Fruit fly (Drosophila melanogaster) whole organism, adult: Measurements from ENCODE around the gene RhoGAP71E.

Source experiments
- CG11617 ChIP-seq: fragments of 200-800 bp; sonication (Bioruptor generic); optimal IDR thresholded peaks from 2 replicates; lab custom pipeline; 2017; ENCODE audit warnings: mild to moderate bottlenecking, missing biosample characterization, missing genetic modification reagents, missing genetic modification characterization
- CG12768 ChIP-seq: fragments of 200-800 bp; sonication (Bioruptor generic); optimal IDR thresholded peaks from 2 replicates; lab custom pipeline; 2017; ENCODE audit warnings: missing biosample characterization, missing genetic modification characterization, mild to moderate bottlenecking, moderate library complexity, missing genetic modification reagents
- CG14711 ChIP-seq: fragments of 200-800 bp; sonication (Bioruptor generic); optimal IDR thresholded peaks from 2 replicates; lab custom pipeline; 2018; ENCODE audit warnings: missing biosample characterization, mild to moderate bottlenecking, missing genetic modification characterization, moderate library complexity
- CG1620 ChIP-seq: fragments of 200-800 bp; sonication (Bioruptor generic); optimal IDR thresholded peaks from 2 replicates; lab custom pipeline; 2016; ENCODE audit warnings: missing biosample characterization, missing genetic modification characterization
- CG33017 ChIP-seq: fragments of 200-800 bp; sonication (Bioruptor generic); optimal IDR thresholded peaks from 2 replicates; lab custom pipeline; 2018; ENCODE audit warnings: missing biosample characterization, mild to moderate bottlenecking, missing genetic modification characterization, moderate library complexity
- CG5204 ChIP-seq: fragments of 200-800 bp; sonication (Bioruptor generic); optimal IDR thresholded peaks from 2 replicates; lab custom pipeline; 2016; ENCODE audit warnings: missing biosample characterization, missing genetic modification characterization
- CG7045 ChIP-seq: fragments of 200-800 bp; sonication (Bioruptor generic); optimal IDR thresholded peaks from 2 replicates; lab custom pipeline; 2017; ENCODE audit warnings: missing biosample characterization, mild to moderate bottlenecking, missing genetic modification characterization
- CG7101 ChIP-seq: fragments of 200-800 bp; sonication (Bioruptor generic); optimal IDR thresholded peaks from 2 replicates; lab custom pipeline; 2018; ENCODE audit warnings: missing biosample characterization, mild to moderate bottlenecking, missing genetic modification characterization, moderate library complexity
- Clk ChIP-seq: fragments of 200-800 bp; sonication (Bioruptor generic); optimal IDR thresholded peaks from 2 replicates; lab custom pipeline; 2017; ENCODE audit warnings: missing biosample characterization, missing genetic modification characterization
- Crg-1 ChIP-seq: fragments of 200-800 bp; sonication (Bioruptor generic); optimal IDR thresholded peaks from 2 replicates; lab custom pipeline; 2016; ENCODE audit warnings: missing biosample characterization, missing genetic modification characterization
- Hr96 ChIP-seq: fragments of 200-800 bp; sonication (Bioruptor generic); optimal IDR thresholded peaks from 2 replicates; lab custom pipeline; 2016; ENCODE audit warnings: missing biosample characterization, missing genetic modification characterization
- Mnt ChIP-seq: fragments of 200-800 bp; sonication (Bioruptor generic); optimal IDR thresholded peaks from 2 replicates; lab custom pipeline; 2016; ENCODE audit warnings: missing biosample characterization, mild to moderate bottlenecking, missing genetic modification characterization
- bab1 ChIP-seq: fragments of 200-800 bp; sonication (Bioruptor generic); optimal IDR thresholded peaks from 3 replicates; lab custom pipeline; 2019; ENCODE audit warnings: missing biosample characterization, mild to moderate bottlenecking, missing genetic modification characterization, moderate library complexity
- cic ChIP-seq: fragments of 200-800 bp; sonication (Bioruptor generic); optimal IDR thresholded peaks from 2 replicates; lab custom pipeline; 2017; ENCODE audit warnings: missing biosample characterization, mild to moderate bottlenecking, missing genetic modification characterization, moderate library complexity
- cnc ChIP-seq, 2 experiments: fragments of >200 bp; optimal IDR thresholded peaks; 2 replicates each; lab custom pipeline; 2017
- kay ChIP-seq: fragments of 200-800 bp; sonication (Bioruptor generic); peaks from one replicate; lab custom pipeline; 2016; ENCODE audit warnings: missing biosample characterization, missing genetic modification characterization, borderline replicate concordance
- ovo ChIP-seq: fragments of 200-800 bp; sonication (Bioruptor generic); optimal IDR thresholded peaks from 2 replicates; lab custom pipeline; 2016; ENCODE audit warnings: missing biosample characterization, missing genetic modification characterization
- pad ChIP-seq: fragments of 200-800 bp; sonication (Bioruptor generic); optimal IDR thresholded peaks from 3 replicates; lab custom pipeline; 2017; ENCODE audit warnings: missing biosample characterization, missing genetic modification characterization, mild to moderate bottlenecking, moderate library complexity, missing genetic modification reagents
- tj ChIP-seq: fragments of 200-800 bp; sonication (Bioruptor generic); optimal IDR thresholded peaks from 3 replicates; lab custom pipeline; 2017; ENCODE audit warnings: missing biosample characterization, mild to moderate bottlenecking, missing genetic modification characterization, moderate library complexity
- toe ChIP-seq: fragments of 200-800 bp; sonication (Bioruptor generic); optimal IDR thresholded peaks from 2 replicates; lab custom pipeline; 2016; ENCODE audit warnings: missing biosample characterization, missing genetic modification characterization

Gene RhoGAP71E

dm6 chr3L:15563851-15564106 is 24.9 kb upstream of the RhoGAP71E start:
- TF ChIP-seq Clk (GFP tag; lab: Kevin White, UChicago): no peak
- TF ChIP-seq tj: peak; percentile 56

dm6 chr3L:15565829-15566433 is 22.7 kb upstream of the RhoGAP71E start, which contains the start of gene dop:
Gene dop, plus strand, starts transcription at chr3L:15566013.
- TF ChIP-seq tj (no peak), bab1 (GFP tag; lab: Kevin White, UChicago) (peak; percentile 26), CG5204 (GFP tag; lab: Kevin White, UChicago) (no peak), cnc (optimal IDR thresholded peaks at IDR 0.05; lab: Kevin White, UChicago) (no peak), CG7101 (no peak), Hr96 (GFP tag; lab: Kevin White, UChicago) (peak; percentile 53), ovo (GFP tag; lab: Kevin White, UChicago) (no peak), CG1620 (no peak), CG12768 (GFP tag; lab: Kevin White, UChicago) (no peak), CG11617 (GFP tag; lab: Kevin White, UChicago) (no peak), toe (GFP tag; lab: Kevin White, UChicago) (peak; percentile 69), Crg-1 (GFP tag; lab: Kevin White, UChicago) (peak; percentile 48), Mnt (GFP tag; lab: Kevin White, UChicago) (peak; percentile 6), cic (GFP tag; lab: Kevin White, UChicago) (no peak), CG14711 (peak; percentile 9), CG7045 (no peak), kay (GFP tag; lab: Kevin White, UChicago) (peak; percentile 13), pad (GFP tag; lab: Kevin White, UChicago) (peak; percentile 52), CG33017 (tag; lab: Kevin White, UChicago) (no peak), Clk (GFP tag; lab: Kevin White, UChicago) (no peak)

- peak; percentile 68 for TF ChIP-seq ovo (GFP tag; lab: Kevin White, UChicago)
- peak; percentile 75 for TF ChIP-seq CG7101
- peak; percentile 98 for TF ChIP-seq cic (GFP tag; lab: Kevin White, UChicago)
- peak; percentile 74 for TF ChIP-seq Mnt (GFP tag; lab: Kevin White, UChicago)
- no peak for TF ChIP-seq toe (GFP tag; lab: Kevin White, UChicago)
- TF ChIP-seq Clk (GFP tag; lab: Kevin White, UChicago): no peak
- peak; percentile 86 for TF ChIP-seq CG12768 (GFP tag; lab: Kevin White, UChicago)
- peak; percentile 92 for TF ChIP-seq kay (GFP tag; lab: Kevin White, UChicago)
- peak; percentile 39 for TF ChIP-seq tj
- TF ChIP-seq CG11617 (GFP tag; lab: Kevin White, UChicago): peak; percentile 74
- no peak for TF ChIP-seq Hr96 (GFP tag; lab: Kevin White, UChicago)
- peak; percentile 69 for TF ChIP-seq CG7045
- no peak for TF ChIP-seq CG5204 (GFP tag; lab: Kevin White, UChicago)
- peak; percentile 51 for TF ChIP-seq CG14711
- peak; percentile 54 for TF ChIP-seq CG1620
- no peak for TF ChIP-seq bab1 (GFP tag; lab: Kevin White, UChicago)
- TF ChIP-seq CG33017 (tag; lab: Kevin White, UChicago): peak; percentile 87
- TF ChIP-seq pad (GFP tag; lab: Kevin White, UChicago): peak; percentile 37
- TF ChIP-seq cnc (optimal IDR thresholded peaks at IDR 0.05; lab: Kevin White, UChicago): no peak
- TF ChIP-seq Crg-1 (GFP tag; lab: Kevin White, UChicago): peak; percentile 59
These were observed 22.1 kb upstream of the RhoGAP71E start for dm6 chr3L:15566484-15566955.

- TF ChIP-seq CG7045: no peak
These were observed 19.9 kb upstream of the RhoGAP71E start for dm6 chr3L:15568748-15569147.

dm6 chr3L:15570571-15570970 is 18.1 kb upstream of the RhoGAP71E start:
- TF ChIP-seq tj (no peak), bab1 (GFP tag; lab: Kevin White, UChicago) (no peak), CG12768 (GFP tag; lab: Kevin White, UChicago) (no peak), CG1620 (no peak), ovo (GFP tag; lab: Kevin White, UChicago) (no peak)

- TF ChIP-seq Mnt (GFP tag; lab: Kevin White, UChicago): no peak
- no peak for TF ChIP-seq CG1620
- TF ChIP-seq ovo (GFP tag; lab: Kevin White, UChicago): no peak
These were observed 12.3 kb upstream of the RhoGAP71E start, which contains the start of gene Ufsp2 for dm6 chr3L:15576357-15576756. Gene Ufsp2, plus strand, starts transcription at chr3L:15576570.

- TF ChIP-seq CG33017 (tag; lab: Kevin White, UChicago) (peak; percentile 62), CG11617 (GFP tag; lab: Kevin White, UChicago) (peak; percentile 80), kay (GFP tag; lab: Kevin White, UChicago) (no peak), CG14711 (peak; percentile 92), cnc (optimal IDR thresholded peaks at IDR 0.05; lab: Kevin White, UChicago) (no peak), CG12768 (GFP tag; lab: Kevin White, UChicago) (peak; percentile 82), ovo (GFP tag; lab: Kevin White, UChicago) (no peak), CG1620 (peak; percentile 88), Clk (GFP tag; lab: Kevin White, UChicago) (peak; percentile 78), CG5204 (GFP tag; lab: Kevin White, UChicago) (no peak), tj (peak; percentile 75), bab1 (GFP tag; lab: Kevin White, UChicago) (peak; percentile 91), pad (GFP tag; lab: Kevin White, UChicago) (peak; percentile 69), cic (GFP tag; lab: Kevin White, UChicago) (peak; percentile 42), Mnt (GFP tag; lab: Kevin White, UChicago) (peak; percentile 100), CG7045 (peak; percentile 72), CG7101 (peak; percentile 80), Hr96 (GFP tag; lab: Kevin White, UChicago) (no peak), toe (GFP tag; lab: Kevin White, UChicago) (no peak), Crg-1 (GFP tag; lab: Kevin White, UChicago) (peak; percentile 67)
These were observed 8.2 kb upstream of the RhoGAP71E start, which contains the start of the genes mrn and CG12301 for dm6 chr3L:15580487-15580886. Gene mrn, minus strand, starts transcription at chr3L:15580537. Gene CG12301, plus strand, starts transcription at chr3L:15580800.
